Fruit fly (Drosophila melanogaster) whole organism, embryonic: Measurements from ENCODE around the gene Prx1.

Experiments
- Abd-B ChIP-seq: fragments of 200-800 bp; sonication (Bioruptor generic); optimal IDR thresholded peaks from 2 replicates; lab custom pipeline; 2018; ENCODE audit warnings: missing biosample characterization, mild to moderate bottlenecking, missing genetic modification characterization, moderate library complexity
- Antp ChIP-seq: fragments of 200-800 bp; sonication (Bioruptor generic); optimal IDR thresholded peaks from 3 replicates; lab custom pipeline; 2016; ENCODE audit warnings: missing biosample characterization, missing genetic modification characterization
- CG10209 ChIP-seq: fragments of 200-800 bp; sonication (Bioruptor generic); optimal IDR thresholded peaks from 3 replicates; lab custom pipeline; 2017; ENCODE audit warnings: missing biosample characterization, mild to moderate bottlenecking, missing genetic modification characterization, missing genetic modification reagents
- CG1024 ChIP-seq: fragments of 200-800 bp; sonication (Bioruptor generic); IDR thresholded peaks from 2 replicates; pipeline ENCODE4 v1.3.6; 2022; ENCODE audit warnings: missing biosample characterization, missing genetic modification characterization
- CG10274 ChIP-seq: fragments of 200-800 bp; sonication (Bioruptor generic); optimal IDR thresholded peaks from 3 replicates; lab custom pipeline; 2017; ENCODE audit warnings: missing biosample characterization, mild to moderate bottlenecking, missing genetic modification characterization
- CG10959 ChIP-seq: fragments of 200-800 bp; sonication (Bioruptor generic); IDR thresholded peaks from 2 replicates; pipeline ENCODE4 v1.3.6; 2022; ENCODE audit warnings: missing biosample characterization, missing genetic modification characterization
- CG10979 ChIP-seq: fragments of 200-800 bp; sonication (Bioruptor generic); optimal IDR thresholded peaks from 2 replicates; lab custom pipeline; 2018; ENCODE audit warnings: missing biosample characterization, mild to moderate bottlenecking, missing genetic modification characterization, moderate library complexity
- CG11085 ChIP-seq: fragments of 200-800 bp; sonication (Bioruptor generic); IDR thresholded peaks from 2 replicates; pipeline ENCODE4 v1.3.6; 2022; ENCODE audit warnings: missing biosample characterization, missing genetic modification characterization
- CG12155 ChIP-seq: fragments of 200-800 bp; sonication (Bioruptor generic); optimal IDR thresholded peaks from 3 replicates; lab custom pipeline; 2016; ENCODE audit warnings: missing biosample characterization, missing genetic modification characterization
- CG12391 ChIP-seq: fragments of 200-800 bp; sonication (Bioruptor generic); optimal IDR thresholded peaks from 3 replicates; lab custom pipeline; 2018; ENCODE audit warnings: missing biosample characterization, mild to moderate bottlenecking, missing genetic modification characterization, moderate library complexity
- CG12769 ChIP-seq: fragments of 200-800 bp; sonication (Bioruptor generic); optimal IDR thresholded peaks from 2 replicates; lab custom pipeline; 2019; ENCODE audit warnings: missing biosample characterization, mild to moderate bottlenecking, missing genetic modification characterization, moderate library complexity
- CG14860 ChIP-seq: fragments of 200-800 bp; sonication (Bioruptor generic); IDR thresholded peaks from 3 replicates; pipeline ENCODE4 v1.3.6; 2022; ENCODE audit warnings: missing biosample characterization, missing genetic modification characterization; ENCODE audit not compliant: partially characterized antibody
- CG16813 ChIP-seq: fragments of 200-800 bp; sonication (Bioruptor generic); IDR thresholded peaks from 3 replicates; pipeline ENCODE4 v1.3.6; 2022; ENCODE audit warnings: missing biosample characterization, missing genetic modification characterization; ENCODE audit not compliant: partially characterized antibody
- CG16863 ChIP-seq: fragments of 200-800 bp; sonication (Bioruptor generic); optimal IDR thresholded peaks from 3 replicates; lab custom pipeline; 2016; ENCODE audit warnings: missing biosample characterization, missing genetic modification characterization
- CG17912 ChIP-seq: fragments of 200-800 bp; sonication (Bioruptor generic); optimal IDR thresholded peaks from 2 replicates; lab custom pipeline; 2018; ENCODE audit warnings: missing biosample characterization, mild to moderate bottlenecking, missing genetic modification characterization
- CG34376 ChIP-seq: fragments of 200-800 bp; sonication (Bioruptor generic); optimal IDR thresholded peaks from 2 replicates; lab custom pipeline; 2018; ENCODE audit warnings: missing biosample characterization, mild to moderate bottlenecking, missing genetic modification characterization
- CG6689 ChIP-seq: fragments of 200-800 bp; sonication (Bioruptor generic); IDR thresholded peaks from 2 replicates; pipeline ENCODE4 v1.3.6; 2022; ENCODE audit warnings: missing biosample characterization, missing genetic modification characterization
- CG8089 ChIP-seq: fragments of 200-800 bp; sonication (Bioruptor generic); optimal IDR thresholded peaks from 3 replicates; lab custom pipeline; 2016; ENCODE audit warnings: missing biosample characterization, missing genetic modification characterization
- CG9876 ChIP-seq: fragments of 200-800 bp; sonication (Bioruptor generic); optimal IDR thresholded peaks from 2 replicates; lab custom pipeline; 2016; ENCODE audit warnings: missing biosample characterization, missing genetic modification characterization
- Camta ChIP-seq: fragments of 200-800 bp; sonication (Bioruptor generic); optimal IDR thresholded peaks from 2 replicates; lab custom pipeline; 2016; ENCODE audit warnings: missing biosample characterization, missing genetic modification characterization
- Chrac-16 ChIP-seq: fragments of 200-800 bp; sonication (Bioruptor generic); optimal IDR thresholded peaks from 3 replicates; lab custom pipeline; 2016; ENCODE audit warnings: missing biosample characterization, missing genetic modification characterization
- CkIIα-i1 ChIP-seq: fragments of 200-800 bp; sonication (Bioruptor generic); IDR thresholded peaks from 2 replicates; pipeline ENCODE4 v1.3.6; 2022; ENCODE audit warnings: missing biosample characterization, missing genetic modification characterization
- CrebB ChIP-seq: fragments of 200-800 bp; sonication (Bioruptor generic); optimal IDR thresholded peaks from 3 replicates; lab custom pipeline; 2018; ENCODE audit warnings: missing biosample characterization, mild to moderate bottlenecking, missing genetic modification characterization
- ERR ChIP-seq: fragments of 200-800 bp; sonication (Bioruptor generic); optimal IDR thresholded peaks from 2 replicates; lab custom pipeline; 2016; ENCODE audit warnings: missing biosample characterization, missing genetic modification characterization
- Ets65A ChIP-seq: fragments of 200-800 bp; sonication (Bioruptor generic); peaks from one replicate; lab custom pipeline; 2016; ENCODE audit warnings: missing biosample characterization, missing genetic modification characterization
- H15 ChIP-seq: fragments of 200-800 bp; sonication (Bioruptor generic); IDR thresholded peaks from 3 replicates; pipeline ENCODE4 v1.3.6; 2022; ENCODE audit warnings: missing biosample characterization, missing genetic modification characterization
- HLH4C ChIP-seq: fragments of 200-800 bp; sonication (Bioruptor generic); IDR thresholded peaks from 3 replicates; pipeline ENCODE4 v1.3.6; 2022; ENCODE audit warnings: missing biosample characterization, missing genetic modification characterization; ENCODE audit not compliant: partially characterized antibody
- Hmr ChIP-seq: fragments of 200-800 bp; sonication (Bioruptor generic); optimal IDR thresholded peaks from 3 replicates; lab custom pipeline; 2017; ENCODE audit warnings: mild to moderate bottlenecking, missing biosample characterization, missing genetic modification reagents, missing genetic modification characterization
- Lim3 ChIP-seq: fragments of 200-800 bp; sonication (Bioruptor generic); IDR thresholded peaks from 2 replicates; pipeline ENCODE4 v1.3.6; 2022; ENCODE audit warnings: missing biosample characterization, missing genetic modification characterization
- Nf-YC ChIP-seq: fragments of 200-800 bp; optimal IDR thresholded peaks from 3 replicates; lab custom pipeline; 2019; ENCODE audit warnings: missing biosample characterization, mild to moderate bottlenecking, missing genetic modification characterization, moderate library complexity
- NfI ChIP-seq: fragments of 200-800 bp; sonication (Bioruptor generic); optimal IDR thresholded peaks from 3 replicates; lab custom pipeline; 2018; ENCODE audit warnings: missing biosample characterization, mild to moderate bottlenecking, missing genetic modification characterization, moderate library complexity
- Opbp ChIP-seq: fragments of 200-800 bp; sonication (Bioruptor generic); IDR thresholded peaks from 3 replicates; pipeline ENCODE4 v1.3.6; 2022; ENCODE audit warnings: missing biosample characterization, missing genetic modification characterization; ENCODE audit not compliant: partially characterized antibody
- Pdp1 ChIP-seq, 2 experiments: fragments of 200-800 bp; sonication (Bioruptor generic); optimal IDR thresholded peaks; 3 replicates each; lab custom pipeline; 2016; ENCODE audit warnings: missing biosample characterization in 2 of 2, missing genetic modification characterization in 2 of 2, mild to moderate bottlenecking in 1 of 2, moderate library complexity in 1 of 2
- TFAM ChIP-seq: fragments of 200-800 bp; sonication (Bioruptor generic); optimal IDR thresholded peaks from 2 replicates; lab custom pipeline; 2017; ENCODE audit warnings: missing biosample characterization, missing genetic modification characterization, inconsistent platforms
- Usf ChIP-seq: fragments of 200-800 bp; sonication (Bioruptor generic); optimal IDR thresholded peaks from 2 replicates; lab custom pipeline; 2017; ENCODE audit warnings: missing genotype, missing biosample characterization, missing genetic modification characterization
- ci ChIP-seq: fragments of 200-800 bp; sonication (Bioruptor generic); IDR thresholded peaks from 3 replicates; pipeline ENCODE4 v1.3.6; 2022; ENCODE audit warnings: missing biosample characterization, missing genetic modification characterization
- danr ChIP-seq: fragments of 200-800 bp; sonication (Bioruptor generic); IDR thresholded peaks from 2 replicates; pipeline ENCODE4 v1.3.6; 2022; ENCODE audit warnings: missing biosample characterization, missing genetic modification characterization
- gce ChIP-seq: fragments of 200-800 bp; sonication (Bioruptor generic); IDR thresholded peaks from 3 replicates; pipeline ENCODE4 v1.3.6; 2022; ENCODE audit warnings: missing biosample characterization, missing genetic modification characterization
- gem ChIP-seq: fragments of 200-800 bp; sonication (Bioruptor generic); optimal IDR thresholded peaks from 2 replicates; lab custom pipeline; 2019; ENCODE audit warnings: missing biosample characterization, mild to moderate bottlenecking, missing genetic modification characterization, moderate library complexity
- lmd ChIP-seq: fragments of 200-800 bp; sonication (Bioruptor generic); IDR thresholded peaks from 2 replicates; pipeline ENCODE4 v1.3.6; 2022; ENCODE audit warnings: missing biosample characterization, missing genetic modification characterization
- maf-S ChIP-seq: fragments of 200-800 bp; sonication (Bioruptor generic); optimal IDR thresholded peaks from 2 replicates; lab custom pipeline; 2016; ENCODE audit warnings: missing biosample characterization, missing genetic modification characterization
- mam ChIP-seq: fragments of 200-800 bp; sonication (Bioruptor generic); optimal IDR thresholded peaks from 3 replicates; lab custom pipeline; 2016; ENCODE audit warnings: missing biosample characterization, missing genetic modification characterization
- otp ChIP-seq: fragments of 200-800 bp; sonication (Bioruptor generic); IDR thresholded peaks from 3 replicates; pipeline ENCODE4, ENCODE4 v1.3.6; 2022; ENCODE audit warnings: missing biosample characterization, missing genetic modification characterization
- ro ChIP-seq: fragments of 200-800 bp; sonication (Bioruptor generic); IDR thresholded peaks from 2 replicates; pipeline ENCODE4 v1.3.6; 2022; ENCODE audit warnings: missing biosample characterization, missing genetic modification characterization
- row ChIP-seq: fragments of 200-800 bp; sonication (Bioruptor generic); IDR thresholded peaks from 3 replicates; pipeline ENCODE4 v1.3.6; 2022; ENCODE audit warnings: missing biosample characterization, missing genetic modification characterization
- sens ChIP-seq: fragments of 200-800 bp; sonication (Bioruptor generic); peaks from one replicate; lab custom pipeline; 2016; ENCODE audit warnings: missing biosample characterization, missing genetic modification characterization
- sens-2 ChIP-seq: fragments of 200-800 bp; sonication (Bioruptor generic); IDR thresholded peaks from 2 replicates; pipeline ENCODE4 v1.3.6; 2022; ENCODE audit warnings: missing biosample characterization, missing genetic modification characterization
- shn ChIP-seq: fragments of 200-800 bp; sonication (Bioruptor generic); optimal IDR thresholded peaks from 3 replicates; lab custom pipeline; 2016; ENCODE audit warnings: missing biosample characterization, missing genetic modification characterization
- stc ChIP-seq: fragments of 200-800 bp; sonication (Bioruptor generic); IDR thresholded peaks from 2 replicates; pipeline ENCODE4 v1.3.6; 2022; ENCODE audit warnings: missing biosample characterization, missing genetic modification characterization
- unpg ChIP-seq: fragments of 200-800 bp; sonication (Bioruptor generic); optimal IDR thresholded peaks from 3 replicates; lab custom pipeline; 2018; ENCODE audit warnings: missing biosample characterization, mild to moderate bottlenecking, missing genetic modification characterization, moderate library complexity

Gene Prx1

DNA sequence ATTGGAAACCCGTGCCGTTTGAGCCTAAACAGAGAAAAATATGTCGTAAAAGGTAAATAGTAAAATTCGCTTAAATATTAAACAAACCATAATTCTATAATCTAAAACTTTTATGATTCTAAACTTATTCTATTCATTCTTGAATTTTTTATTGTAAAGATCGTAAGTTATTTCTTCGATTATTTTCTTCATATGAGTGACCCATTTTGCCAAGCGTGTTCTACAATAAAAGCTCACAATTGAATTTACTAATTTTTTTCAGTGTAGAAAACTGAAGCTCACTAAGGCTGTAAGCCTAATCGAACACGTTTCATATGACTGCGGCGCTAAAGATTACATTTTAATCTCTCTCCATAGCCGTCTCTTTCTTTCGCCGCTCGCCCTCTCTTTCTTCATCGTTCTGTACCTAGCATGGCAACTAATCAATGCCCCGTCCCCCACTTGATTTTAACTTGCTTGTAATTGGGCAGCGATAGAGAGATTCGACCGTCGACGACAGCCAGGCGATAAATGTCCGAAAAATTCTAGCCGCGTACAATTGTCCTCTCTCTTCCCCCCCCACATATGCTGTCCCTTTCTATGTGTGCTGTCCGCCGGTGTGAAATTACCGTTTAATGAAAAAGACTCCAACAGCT, 35.8 kb upstream of the Prx1 start (continued):
- no peak for TF ChIP-seq CG10274 (GFP tag; lab: Kevin White, UChicago)
- TF ChIP-seq unpg (GFP tag; lab: Kevin White, UChicago): peak; percentile 21
- no peak for TF ChIP-seq sens-2 (GFP tag; lab: Robert Waterston, UW)
- TF ChIP-seq otp (GFP tag; lab: Robert Waterston, UW): no peak
- peak; percentile 47 for TF ChIP-seq CG10979 (tag; lab: Kevin White, UChicago)
- no peak for TF ChIP-seq gce (GFP tag; lab: Robert Waterston, UW)
- TF ChIP-seq stc (GFP tag; lab: Robert Waterston, UW): peak; percentile 5; the same call in 1 of the 2 replicates
- no peak for TF ChIP-seq CG1024
- TF ChIP-seq NfI: no peak
- no peak for TF ChIP-seq CG6689 (GFP tag; lab: Robert Waterston, UW)
- peak; percentile 14 for TF ChIP-seq CG10209 (GFP tag; lab: Kevin White, UChicago)
- no peak for TF ChIP-seq mam (GFP tag; lab: Kevin White, UChicago)
- no peak for TF ChIP-seq TFAM (GFP tag; lab: Kevin White, UChicago)
- TF ChIP-seq Nf-YC (tag; lab: Kevin White, UChicago): peak; percentile 87
- TF ChIP-seq Chrac-16: no peak
- no peak for TF ChIP-seq CG12769 (tag; lab: Kevin White, UChicago)
- TF ChIP-seq CG11085: no peak
- TF ChIP-seq H15 (GFP tag; lab: Robert Waterston, UW): no peak
- TF ChIP-seq CG12155 (GFP tag; lab: Kevin White, UChicago): no peak
- TF ChIP-seq CG34376 (GFP tag; lab: Kevin White, UChicago): no peak
- TF ChIP-seq Antp (GFP tag; lab: Kevin White, UChicago): no peak
- TF ChIP-seq CG17912: no peak
- TF ChIP-seq CG12391 (tag; lab: Kevin White, UChicago): no peak
- no peak for TF ChIP-seq Abd-B (GFP tag; lab: Kevin White, UChicago)
- no peak for TF ChIP-seq ERR (GFP tag; lab: Kevin White, UChicago)
- TF ChIP-seq gem (tag; lab: Kevin White, UChicago): peak; percentile 54
- TF ChIP-seq shn (GFP tag; lab: Kevin White, UChicago): no peak
- TF ChIP-seq Hmr (GFP tag; lab: Kevin White, UChicago): peak; percentile 3
- TF ChIP-seq CG8089 (GFP tag; lab: Kevin White, UChicago): no peak

DNA sequence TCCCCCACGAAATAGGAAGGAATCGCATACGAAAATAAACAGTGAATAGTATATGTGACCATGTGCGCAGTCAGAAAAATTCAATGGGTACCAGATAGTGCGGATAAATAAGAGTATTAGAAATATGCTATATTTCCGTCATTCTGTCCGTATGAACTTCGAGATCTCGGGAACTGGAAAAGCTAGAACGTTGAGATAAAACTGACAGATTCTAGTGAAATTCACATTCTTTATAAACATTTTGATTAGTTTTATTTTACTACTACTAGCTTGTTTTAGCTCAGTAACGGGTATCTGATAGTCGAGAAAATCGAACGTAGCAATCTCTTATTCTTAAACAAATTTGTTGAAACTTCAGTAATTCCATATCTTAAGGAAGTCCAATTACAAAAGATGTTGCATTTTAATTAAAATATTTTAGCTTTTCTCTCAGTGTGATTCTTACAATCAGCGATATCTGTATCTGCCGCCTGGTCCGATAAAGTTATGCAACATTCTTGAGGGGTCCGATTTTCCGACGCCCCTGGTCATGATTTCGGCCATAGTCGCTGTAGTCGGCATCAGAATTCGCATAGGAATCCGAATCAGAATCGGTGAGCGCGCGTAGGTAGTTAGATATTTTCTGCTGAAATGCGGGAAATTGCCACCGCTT, 35.1 kb upstream of the Prx1 start:
- no peak for TF ChIP-seq CG9876 (GFP tag; lab: Kevin White, UChicago)
- TF ChIP-seq Opbp: no peak
- TF ChIP-seq CkIIα-i1 (GFP tag; lab: Robert Waterston, UW): no peak
- TF ChIP-seq gem (tag; lab: Kevin White, UChicago): peak; percentile 11
- no peak for TF ChIP-seq CG16863 (GFP tag; lab: Kevin White, UChicago)
- peak; percentile 71 for TF ChIP-seq sens (GFP tag; lab: Kevin White, UChicago)
- TF ChIP-seq Lim3 (GFP tag; lab: Robert Waterston, UW): no peak
- TF ChIP-seq ci: 0 out of 3 replicates have a peak, but pooled peaks have one; percentile 31
- no peak for TF ChIP-seq CrebB
- TF ChIP-seq CG16813: peak; percentile 61
- no peak for TF ChIP-seq row
- TF ChIP-seq Camta (GFP tag; lab: Kevin White, UChicago): no peak
- no peak for TF ChIP-seq lmd
- peak; percentile 44; the same call in 1 of the 3 replicates for TF ChIP-seq CG14860 (GFP tag; lab: Robert Waterston, UW)
- no peak for TF ChIP-seq maf-S (GFP tag; lab: Kevin White, UChicago)
- no peak for TF ChIP-seq ro (GFP tag; lab: Robert Waterston, UW)
- TF ChIP-seq CG10959: peak; percentile 10; the same call in 1 of the 2 replicates
- no peak for TF ChIP-seq Usf
- peak; percentile 73 for TF ChIP-seq Ets65A (GFP tag; lab: Kevin White, UChicago)
- peak in 1 of 2 experiments; percentile 56 for TF ChIP-seq Pdp1 (GFP tag; optimal IDR thresholded peaks at IDR 0.05; lab: Kevin White, UChicago)
- no peak for TF ChIP-seq danr (GFP tag; lab: Robert Waterston, UW)
- peak; percentile 69; the same call in 2 of the 3 replicates for TF ChIP-seq HLH4C (GFP tag; lab: Robert Waterston, UW)
